Worm (Caenorhabditis elegans): ENCODE data around the gene ZK938.1.

ZK938.1 gene

ce11 chrII:9841985-9842505 is 12.8 kb downstream of the ZK938.1 start, which contains the start of gene rnh-1.2:
rnh-1.2 (minus strand) TSS chrII:9842035.
- TF ChIP-seq mbf-1 (tag; optimal IDR thresholded peaks at IDR 0.05) (no peak), crh-2 (tag; optimal IDR thresholded peaks at IDR 0.05) (no peak), ceh-82 (tag; optimal IDR thresholded peaks at IDR 0.05) (no peak), nhr-23 (tag; optimal IDR thresholded peaks at IDR 0.05) (no peak), Y55F3AM.14 (GFP tag; optimal IDR thresholded peaks at IDR 0.05) (no peak), peb-1 (tag; optimal IDR thresholded peaks at IDR 0.05) (no peak), nhr-129 (tag; optimal IDR thresholded peaks at IDR 0.05) (no peak), gmeb-1 (tag; optimal IDR thresholded peaks at IDR 0.05) (no peak), ztf-1 (GFP tag; conservative IDR thresholded peaks at IDR 0.05) (no peak), sma-9 (GFP tag; optimal IDR thresholded peaks at IDR 0.05) (no peak), sma-9 (tag; optimal IDR thresholded peaks at IDR 0.05) (no peak), lsy-2 (tag; optimal IDR thresholded peaks at IDR 0.05) (no peak), ztf-4 (tag; optimal IDR thresholded peaks at IDR 0.05) (no peak), dmd-4 (tag; optimal IDR thresholded peaks at IDR 0.05) (no peak), F13H6.1 (tag; optimal IDR thresholded peaks at IDR 0.05) (no peak), nhr-77 (tag; optimal IDR thresholded peaks at IDR 0.05) (no peak), fos-1 (tag; optimal IDR thresholded peaks at IDR 0.05) (no peak), aly-2 (tag; optimal IDR thresholded peaks at IDR 0.05) (no peak), ama-1 (optimal IDR thresholded peaks at IDR 0.05) (no peak)

DNA sequence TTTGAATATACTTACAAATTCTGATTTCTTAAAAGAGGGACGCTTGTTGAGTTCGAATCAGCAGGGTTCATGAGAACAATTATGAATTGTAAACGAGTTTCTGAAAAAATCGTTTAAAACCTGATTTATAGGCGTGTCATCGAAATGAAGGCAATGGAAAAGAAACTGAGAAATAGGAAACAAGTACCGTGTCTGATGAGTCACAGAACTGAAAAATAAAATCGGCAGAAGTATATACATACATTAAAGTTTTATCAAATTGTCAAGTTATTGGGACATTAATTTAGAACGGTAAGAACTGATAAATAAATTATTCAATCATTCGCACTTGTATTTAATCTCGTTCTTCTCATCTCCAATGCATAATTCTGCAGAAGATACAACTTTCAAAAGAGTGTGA is 16.0 kb downstream of the ZK938.1 start, which contains the start of gene chil-9:
chil-9 (minus strand) TSS at position 101 of the 400 bp plus-strand sequence.
- TF ChIP-seq ztf-4 (tag; optimal IDR thresholded peaks at IDR 0.05) (no peak), peb-1 (tag; optimal IDR thresholded peaks at IDR 0.05) (no peak), R02D3.7 (tag; optimal IDR thresholded peaks at IDR 0.05) (no peak), fos-1 (tag; optimal IDR thresholded peaks at IDR 0.05) (no peak)

- TF ChIP-seq nhr-23 (tag; optimal IDR thresholded peaks at IDR 0.05) (no peak), nhr-25 (tag; optimal IDR thresholded peaks at IDR 0.05) (no peak), F13H6.1 (tag; optimal IDR thresholded peaks at IDR 0.05) (no peak), lsy-2 (tag; optimal IDR thresholded peaks at IDR 0.05) (no peak), ceh-16 (tag; optimal IDR thresholded peaks at IDR 0.05) (no peak), C34F6.9 (tag; optimal IDR thresholded peaks at IDR 0.05) (no peak), lin-13 (GFP tag; optimal IDR thresholded peaks at IDR 0.05) (no peak), alr-1 (tag; optimal IDR thresholded peaks at IDR 0.05) (no peak), Y55F3AM.14 (GFP tag; optimal IDR thresholded peaks at IDR 0.05) (no peak), ztf-4 (tag; optimal IDR thresholded peaks at IDR 0.05) (no peak), unc-39 (tag; optimal IDR thresholded peaks at IDR 0.05) (no peak), unc-55 (GFP tag; optimal IDR thresholded peaks at IDR 0.05) (no peak), sem-4 (tag; optimal IDR thresholded peaks at IDR 0.05) (no peak), nhr-6 (tag; optimal IDR thresholded peaks at IDR 0.05) (no peak), nhr-77 (tag; optimal IDR thresholded peaks at IDR 0.05) (no peak), elt-1 (tag; optimal IDR thresholded peaks at IDR 0.05) (no peak), ztf-11 (tag; optimal IDR thresholded peaks at IDR 0.05) (no peak)
Measured at ce11 chrII:9849497-9849896, 20.3 kb downstream of the ZK938.1 start, which contains the start of gene old-2. old-2 (minus strand) TSS chrII:9849597.

DNA sequence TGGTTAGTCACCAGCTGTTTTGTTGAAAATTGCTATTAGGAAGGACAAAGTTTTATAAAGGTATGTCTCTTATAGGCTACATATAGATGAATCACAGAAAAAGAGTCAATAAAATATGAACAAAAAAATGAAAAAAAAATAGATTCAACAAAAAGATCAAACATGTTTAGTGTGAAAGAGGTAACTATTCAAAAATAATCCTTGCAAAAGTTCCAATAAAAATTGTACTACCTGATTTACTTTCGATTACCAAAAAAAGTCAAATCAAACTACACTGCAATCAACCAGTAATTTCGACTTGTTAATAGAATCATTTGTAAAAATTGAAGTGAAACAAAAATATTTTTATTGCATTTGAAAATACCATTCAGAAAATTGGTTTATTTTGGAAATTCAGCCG is 21.7 kb downstream of the ZK938.1 start, which contains the start of gene ZK938.10:
ZK938.10 (minus strand) TSS at position 101 of the 400 bp plus-strand sequence.
- no peak for TF ChIP-seq fos-1 (tag; optimal IDR thresholded peaks at IDR 0.05)
- TF ChIP-seq zag-1 (tag; optimal IDR thresholded peaks at IDR 0.05) = no peak
- TF ChIP-seq alr-1 (tag; optimal IDR thresholded peaks at IDR 0.05) = no peak

DNA sequence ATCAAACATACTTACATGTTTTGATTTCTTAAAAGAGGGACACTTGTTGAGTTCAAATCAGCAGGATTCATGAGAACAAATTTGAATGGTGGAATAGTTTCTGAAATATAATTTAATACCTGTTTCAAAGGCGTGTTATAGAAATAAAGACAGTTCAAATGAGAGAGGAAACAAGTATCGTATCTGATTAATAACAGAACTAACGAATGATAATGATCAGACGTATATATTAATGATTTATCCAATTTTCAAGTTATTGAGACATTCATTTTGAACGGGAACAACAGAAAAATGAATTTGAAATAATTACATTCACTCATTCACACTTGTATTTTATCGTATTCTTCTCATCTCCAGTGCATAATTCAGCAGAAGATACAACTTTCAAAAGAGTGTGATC is 26.4 kb downstream of the ZK938.1 start, which contains the start of gene chil-4:
chil-4 (minus strand) TSS at position 101 of the 400 bp plus-strand sequence.
- no peak for TF ChIP-seq unc-55 (GFP tag; optimal IDR thresholded peaks at IDR 0.05)
- TF ChIP-seq Y55F3AM.14 (GFP tag; optimal IDR thresholded peaks at IDR 0.05) = no peak
- no peak for TF ChIP-seq mdl-1 (tag; optimal IDR thresholded peaks at IDR 0.05)
- TF ChIP-seq ZK546.5 (tag; optimal IDR thresholded peaks at IDR 0.05) = no peak
- TF ChIP-seq elt-1 (tag; optimal IDR thresholded peaks at IDR 0.05) = no peak
- TF ChIP-seq R02D3.7 (tag; optimal IDR thresholded peaks at IDR 0.05) = no peak
- TF ChIP-seq lin-11 (tag; optimal IDR thresholded peaks at IDR 0.05) = no peak
- TF ChIP-seq snpc-4 (tag; optimal IDR thresholded peaks at IDR 0.05) = no peak
- no peak for TF ChIP-seq crh-2 (tag; optimal IDR thresholded peaks at IDR 0.05)
- no peak for TF ChIP-seq sem-4 (tag; optimal IDR thresholded peaks at IDR 0.05)
- TF ChIP-seq nhr-11 (tag; optimal IDR thresholded peaks at IDR 0.05) = no peak

Measured in whole organism, L2 larva.